Worm (Caenorhabditis elegans) whole organism, late embryonic: ENCODE measurements around the gene vpat-1.

Source experiments
- C38D4.7 ChIP-seq: fragments of 200-800 bp; sonication (Bioruptor generic); optimal IDR thresholded peaks from 2 replicates; lab custom pipeline; 2018; ENCODE audit warnings: mild to moderate bottlenecking, missing genetic modification characterization, moderate library complexity, missing compliant biosample characterization
- ceh-18 ChIP-seq: sonication (generic microtip); optimal IDR thresholded peaks from 2 replicates; lab custom pipeline; 2016; ENCODE audit warnings: missing genetic modification characterization, missing compliant biosample characterization
- fkh-10 ChIP-seq: fragments of 150-350 bp; optimal IDR thresholded peaks from 2 replicates; lab custom pipeline; 2014; ENCODE audit warnings: missing biosample characterization, missing genetic modification reagents, missing genetic modification characterization
- sox-2 ChIP-seq: fragments of 200-800 bp; sonication (Bioruptor generic); IDR thresholded peaks from 2 replicates; pipeline ENCODE4 v1.3.6; 2022; ENCODE audit warnings: missing genetic modification reagents, missing genetic modification characterization, missing compliant biosample characterization
- tbx-2 ChIP-seq: sonication (generic microtip); optimal IDR thresholded peaks from 2 replicates; lab custom pipeline; 2016; ENCODE audit warnings: missing genetic modification characterization, missing compliant biosample characterization

DNA sequence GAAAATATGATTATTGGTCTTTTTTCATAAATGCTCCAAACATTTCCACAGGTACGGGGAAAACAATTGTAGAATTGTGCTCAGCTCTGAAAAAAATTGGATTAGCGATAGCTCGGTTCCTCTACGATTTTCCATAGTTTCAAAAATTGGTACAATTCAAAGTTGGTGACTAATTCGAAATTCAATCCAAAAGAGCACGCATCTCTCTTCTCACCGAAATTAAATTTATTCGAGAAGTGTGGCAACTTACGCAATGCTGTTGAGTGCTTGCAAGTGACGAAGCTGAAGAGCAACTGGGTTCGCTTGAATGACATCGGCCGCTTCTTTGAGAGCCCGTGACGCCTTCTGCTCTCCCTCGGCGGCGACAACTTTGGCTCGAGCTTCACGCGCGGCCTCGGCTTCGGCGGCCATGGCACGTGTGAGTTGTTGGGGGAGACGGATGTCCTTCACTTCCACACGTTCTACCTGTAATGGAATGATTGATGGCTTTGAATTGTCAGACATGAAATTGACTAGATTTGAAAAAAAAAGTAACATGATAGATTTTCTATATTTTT lies 11.9 kb upstream of the vpat-1 start:
- TF ChIP-seq ceh-18 (tag; lab: Kevin White, UChicago) (no peak), tbx-2 (tag; lab: Kevin White, UChicago) (no peak), sox-2 (GFP tag; lab: Robert Waterston, UW) (no peak), C38D4.7 (GFP tag; lab: Kevin White, UChicago) (no peak), fkh-10 (no peak)
